Worm (Caenorhabditis elegans): ENCODE data around the gene dnc-2.

The dnc-2 gene

ce11 chrIII:5925724-5926123 lies at the start of gene dnc-2, which contains the start of gene bcl-7 (continued):
- TF ChIP-seq sptf-1 (tag; optimal IDR thresholded peaks at IDR 0.05): no peak
- peak; percentile 38 for TF ChIP-seq tbx-2 (tag; optimal IDR thresholded peaks at IDR 0.05)
- TF ChIP-seq hlh-4 (tag; optimal IDR thresholded peaks at IDR 0.05): no peak
- TF ChIP-seq nhr-19 (GFP tag; conservative IDR thresholded peaks at IDR 0.05): peak; percentile 51
- peak; percentile 45 for TF ChIP-seq F16B12.6 (tag; optimal IDR thresholded peaks at IDR 0.05)
- no peak for TF ChIP-seq grh-1 (GFP tag; IDR thresholded peaks at IDR 0.05)
- TF ChIP-seq elt-3 (tag; optimal IDR thresholded peaks at IDR 0.05): peak in 2 of 6 experiments; percentile 18 to 36
- TF ChIP-seq elt-2 (tag; optimal IDR thresholded peaks at IDR 0.05): peak; percentile 16
- TF ChIP-seq mep-1 (tag; optimal IDR thresholded peaks at IDR 0.05): peak; percentile 59
- TF ChIP-seq skn-1 (tag; optimal IDR thresholded peaks at IDR 0.05): peak; percentile 62
- no peak for TF ChIP-seq egl-13 (tag; optimal IDR thresholded peaks at IDR 0.05)
- TF ChIP-seq ces-1 (GFP tag; optimal IDR thresholded peaks at IDR 0.05): no peak
- TF ChIP-seq fkh-10 (GFP tag; optimal IDR thresholded peaks at IDR 0.05): no peak
- no peak for TF ChIP-seq nhr-84 (tag; optimal IDR thresholded peaks at IDR 0.05)
- TF ChIP-seq zip-4 (GFP tag; optimal IDR thresholded peaks at IDR 0.05): peak; percentile 76
- no peak for TF ChIP-seq hlh-17 (GFP tag; optimal IDR thresholded peaks at IDR 0.05; ENCODE audit: borderline replicate concordance)
- TF ChIP-seq nhr-71 (tag; optimal IDR thresholded peaks at IDR 0.05): peak; percentile 69
- TF ChIP-seq nhr-11 (tag; optimal IDR thresholded peaks at IDR 0.05): no peak
- TF ChIP-seq isw-1 (GFP tag; IDR thresholded peaks at IDR 0.05): no peak; the same call in 1 of the 2 replicates
- TF ChIP-seq C16A3.4 (tag; optimal IDR thresholded peaks at IDR 0.05): peak; percentile 29
- TF ChIP-seq lin-14 (GFP tag; optimal IDR thresholded peaks at IDR 0.05): peak; percentile 89
- TF ChIP-seq dpl-1 (GFP tag; optimal IDR thresholded peaks at IDR 0.05): peak; percentile 29 to 71 (median 53)
- TF ChIP-seq ceh-8 (GFP tag; optimal IDR thresholded peaks at IDR 0.05): no peak
- no peak for TF ChIP-seq ceh-63 (GFP tag; optimal IDR thresholded peaks at IDR 0.05)
- peak; percentile 66 for TF ChIP-seq rnt-1 (tag; optimal IDR thresholded peaks at IDR 0.05)
- TF ChIP-seq mdl-1 (tag; optimal IDR thresholded peaks at IDR 0.05): peak in 1 of 2 experiments; percentile 21
- TF ChIP-seq dsc-1 (tag; optimal IDR thresholded peaks at IDR 0.05): peak; percentile 60
- TF ChIP-seq unc-130 (tag; optimal IDR thresholded peaks at IDR 0.05): no peak
- no peak for TF ChIP-seq nhr-77 (tag; optimal IDR thresholded peaks at IDR 0.05)
- no peak for TF ChIP-seq aly-2 (tag; optimal IDR thresholded peaks at IDR 0.05)

ce11 chrIII:5975005-5975730 lies 49.6 kb upstream of the dnc-2 start, which contains the start of gene mlp-1:
Gene mlp-1 (minus strand): TSS chrIII:5975055.
- TF ChIP-seq efl-3 (GFP tag; optimal IDR thresholded peaks at IDR 0.05): no peak
- TF ChIP-seq grh-1 (GFP tag; IDR thresholded peaks at IDR 0.05): no peak
- TF ChIP-seq nhr-237 (tag; optimal IDR thresholded peaks at IDR 0.05): no peak
- no peak for TF ChIP-seq tlp-1 (tag; optimal IDR thresholded peaks at IDR 0.05)
- TF ChIP-seq isw-1 (GFP tag; IDR thresholded peaks at IDR 0.05): no peak
- TF ChIP-seq snpc-4 (tag; optimal IDR thresholded peaks at IDR 0.05): no peak
- TF ChIP-seq mab-9 (GFP tag; IDR thresholded peaks at IDR 0.05): no peak
- TF ChIP-seq pag-3 (tag; optimal IDR thresholded peaks at IDR 0.05; ENCODE audit: borderline replicate concordance, insufficient read depth): no peak
- TF ChIP-seq nhr-77 (tag; optimal IDR thresholded peaks at IDR 0.05): no peak
- no peak for TF ChIP-seq mef-2 (tag; optimal IDR thresholded peaks at IDR 0.05)
- TF ChIP-seq hpl-2 (GFP tag; optimal IDR thresholded peaks at IDR 0.05): no peak
- TF ChIP-seq ztf-4 (tag; optimal IDR thresholded peaks at IDR 0.05): no peak

- TF ChIP-seq dpl-1 (GFP tag; optimal IDR thresholded peaks at IDR 0.05) (no peak), egl-27 (tag; optimal IDR thresholded peaks at IDR 0.05) (no peak), unc-98 (GFP tag; IDR thresholded peaks at IDR 0.05) (no peak), ceh-90 (tag; optimal IDR thresholded peaks at IDR 0.05) (no peak), nhr-20 (tag; optimal IDR thresholded peaks at IDR 0.05) (no peak), nhr-28 (tag; optimal IDR thresholded peaks at IDR 0.05) (no peak), sup-37 (GFP tag; optimal IDR thresholded peaks at IDR 0.05) (no peak), jun-1 (tag; optimal IDR thresholded peaks at IDR 0.05) (no peak), lin-13 (GFP tag; optimal IDR thresholded peaks at IDR 0.05) (no peak), ces-1 (GFP tag; optimal IDR thresholded peaks at IDR 0.05) (no peak), nhr-90 (tag; optimal IDR thresholded peaks at IDR 0.05; ENCODE audit: poor library complexity) (no peak), mef-2 (tag; optimal IDR thresholded peaks at IDR 0.05) (no peak), nhr-237 (tag; optimal IDR thresholded peaks at IDR 0.05) (no peak), sox-4 (tag; optimal IDR thresholded peaks at IDR 0.05) (no peak), nhr-76 (tag; optimal IDR thresholded peaks at IDR 0.05) (no peak)
These were observed 42.1 kb upstream of the dnc-2 start for ce11 chrIII:5967640-5968039.

Data from whole organism, L1 larva.